Fruit fly (Drosophila melanogaster) whole organism, embryonic: ENCODE measurements around the gene UBL3.
A peak's percentile ranks its signal among the peaks of the same experiment; 100 is the strongest.

Experiments
- Ada2b ChIP-seq: fragments of 200-800 bp; sonication (Bioruptor generic); IDR thresholded peaks from 2 replicates; pipeline ENCODE4 v1.3.6; 2022; ENCODE audit warnings: missing biosample characterization, missing genetic modification characterization
- Atf3 ChIP-seq: fragments of 200-800 bp; sonication (Bioruptor generic); optimal IDR thresholded peaks from 3 replicates; lab custom pipeline; 2016; ENCODE audit warnings: missing biosample characterization, missing genetic modification characterization
- CG10267 ChIP-seq: fragments of 200-800 bp; sonication (Bioruptor generic); optimal IDR thresholded peaks from 2 replicates; lab custom pipeline; 2018; ENCODE audit warnings: missing biosample characterization, mild to moderate bottlenecking, missing genetic modification characterization, moderate library complexity
- CG1233 ChIP-seq: fragments of 200-800 bp; sonication (Bioruptor generic); optimal IDR thresholded peaks from 4 replicates; lab custom pipeline; 2018; ENCODE audit warnings: missing biosample characterization, mild to moderate bottlenecking, missing genetic modification characterization
- CG13287 ChIP-seq: fragments of 200-800 bp; sonication (Bioruptor generic); IDR thresholded peaks from 2 replicates; pipeline ENCODE4 v1.3.6; 2022; ENCODE audit warnings: missing biosample characterization, missing genetic modification characterization; ENCODE audit not compliant: partially characterized antibody
- CG14050 ChIP-seq: fragments of 200-800 bp; sonication (Bioruptor generic); IDR thresholded peaks from 3 replicates; pipeline ENCODE4 v1.3.6; 2022; ENCODE audit warnings: missing biosample characterization, missing genetic modification characterization
- CG15269 ChIP-seq: fragments of 200-800 bp; sonication (Bioruptor generic); optimal IDR thresholded peaks from 2 replicates; lab custom pipeline; 2018; ENCODE audit warnings: missing biosample characterization, mild to moderate bottlenecking, missing genetic modification characterization, moderate library complexity
- CG1647 ChIP-seq: fragments of 200-800 bp; sonication (Bioruptor generic); optimal IDR thresholded peaks from 3 replicates; lab custom pipeline; 2016; ENCODE audit warnings: missing biosample characterization, missing genetic modification characterization
- CG17359 ChIP-seq: fragments of 200-800 bp; sonication (Bioruptor generic); optimal IDR thresholded peaks from 3 replicates; lab custom pipeline; 2018; ENCODE audit warnings: missing biosample characterization, mild to moderate bottlenecking, missing genetic modification characterization, moderate library complexity
- CG17612 ChIP-seq: fragments of 200-800 bp; sonication (Bioruptor generic); IDR thresholded peaks from 2 replicates; pipeline ENCODE4 v1.3.6; 2022; ENCODE audit warnings: missing biosample characterization, missing genetic modification characterization
- CG30403 ChIP-seq: fragments of 200-800 bp; sonication (Bioruptor generic); optimal IDR thresholded peaks from 3 replicates; lab custom pipeline; 2016; ENCODE audit warnings: missing biosample characterization, missing genetic modification characterization
- CG4707 ChIP-seq: fragments of 200-800 bp; sonication (Bioruptor generic); optimal IDR thresholded peaks from 2 replicates; lab custom pipeline; 2018; ENCODE audit warnings: missing biosample characterization, mild to moderate bottlenecking, missing genetic modification characterization, moderate library complexity
- CG6854 ChIP-seq: fragments of 200-800 bp; sonication (Bioruptor generic); optimal IDR thresholded peaks from 3 replicates; lab custom pipeline; 2017; ENCODE audit warnings: missing biosample characterization, mild to moderate bottlenecking, missing genetic modification characterization
- CG7745 ChIP-seq: fragments of 200-800 bp; sonication (Bioruptor generic); optimal IDR thresholded peaks from 2 replicates; lab custom pipeline; 2018; ENCODE audit warnings: missing biosample characterization, mild to moderate bottlenecking, missing genetic modification characterization, moderate library complexity
- CG8290 ChIP-seq, 3 experiments: fragments of 200-800 bp; sonication (Bioruptor generic); optimal IDR thresholded peaks; 2 replicates each; lab custom pipeline; 2016 to 2019; ENCODE audit warnings: missing biosample characterization in 3 of 3, missing genetic modification characterization in 3 of 3, mild to moderate bottlenecking in 2 of 3, moderate library complexity in 1 of 3
- CG8359 ChIP-seq: fragments of 200-800 bp; sonication (Bioruptor generic); optimal IDR thresholded peaks from 2 replicates; lab custom pipeline; 2017; ENCODE audit warnings: missing biosample characterization, mild to moderate bottlenecking, missing genetic modification characterization, borderline replicate concordance
- CG8944 ChIP-seq: fragments of 200-800 bp; sonication (Bioruptor generic); optimal IDR thresholded peaks from 3 replicates; lab custom pipeline; 2016; ENCODE audit warnings: missing biosample characterization, missing genetic modification characterization
- CTCF ChIP-seq: fragments of 200-800 bp; sonication (Bioruptor generic); optimal IDR thresholded peaks from 2 replicates; lab custom pipeline; 2017; ENCODE audit warnings: missing biosample characterization, mild to moderate bottlenecking, missing genetic modification characterization, moderate library complexity
- CoRest ChIP-seq: fragments of 200-800 bp; sonication (Bioruptor generic); optimal IDR thresholded peaks from 3 replicates; lab custom pipeline; 2018; ENCODE audit warnings: missing biosample characterization, mild to moderate bottlenecking, missing genetic modification characterization, moderate library complexity
- Dfd ChIP-seq, 2 experiments: fragments of >200 bp; optimal IDR thresholded peaks; 2 replicates each; lab custom pipeline; 2017; ENCODE audit warnings: missing biosample characterization in 2 of 2, missing genetic modification characterization in 2 of 2
- Dip2 ChIP-seq: fragments of 200-800 bp; sonication (Bioruptor generic); IDR thresholded peaks from 2 replicates; pipeline ENCODE4 v1.3.6; 2022; ENCODE audit warnings: missing biosample characterization, missing genetic modification characterization
- Ets65A ChIP-seq: fragments of 200-800 bp; sonication (Bioruptor generic); peaks from one replicate; lab custom pipeline; 2016; ENCODE audit warnings: missing biosample characterization, missing genetic modification characterization
- Lhr ChIP-seq: fragments of 200-800 bp; sonication (Bioruptor generic); optimal IDR thresholded peaks from 3 replicates; lab custom pipeline; 2017; ENCODE audit warnings: mild to moderate bottlenecking, missing biosample characterization, missing genetic modification reagents, missing genetic modification characterization
- MBD-R2 ChIP-seq: fragments of 200-800 bp; sonication (Bioruptor generic); IDR thresholded peaks from 2 replicates; pipeline ENCODE4 v1.3.6; 2022; ENCODE audit warnings: missing biosample characterization, missing genetic modification characterization
- Med ChIP-seq: fragments of 200-800 bp; sonication (Bioruptor generic); peaks from one replicate; lab custom pipeline; 2016; ENCODE audit warnings: missing biosample characterization, missing genetic modification characterization, mild to moderate bottlenecking, inconsistent platforms, moderate library complexity
- Nf-YB ChIP-seq: fragments of 200-800 bp; sonication (Bioruptor generic); optimal IDR thresholded peaks from 3 replicates; lab custom pipeline; 2019; ENCODE audit warnings: missing biosample characterization, mild to moderate bottlenecking, missing genetic modification characterization, moderate library complexity
- Spps ChIP-seq: fragments of 200-800 bp; sonication (Bioruptor generic); optimal IDR thresholded peaks from 2 replicates; lab custom pipeline; 2018; ENCODE audit warnings: missing biosample characterization, mild to moderate bottlenecking, missing genetic modification characterization
- Sry-β ChIP-seq: fragments of 200-800 bp; sonication (Bioruptor generic); optimal IDR thresholded peaks from 2 replicates; lab custom pipeline; 2018; ENCODE audit warnings: missing biosample characterization, mild to moderate bottlenecking, missing genetic modification characterization, moderate library complexity
- Vsx1 ChIP-seq: fragments of 200-800 bp; sonication (Bioruptor generic); optimal IDR thresholded peaks from 2 replicates; lab custom pipeline; 2017; ENCODE audit warnings: missing biosample characterization, mild to moderate bottlenecking, missing genetic modification characterization, missing genetic modification reagents
- aop ChIP-seq: fragments of 200-800 bp; sonication (Bioruptor generic); IDR thresholded peaks from 2 replicates; pipeline ENCODE4 v1.3.6; 2022; ENCODE audit warnings: missing biosample characterization, missing genetic modification characterization
- bcd ChIP-seq: fragments of 200-800 bp; sonication (Bioruptor generic); optimal IDR thresholded peaks from 2 replicates; lab custom pipeline; 2017; ENCODE audit warnings: missing biosample characterization, mild to moderate bottlenecking, missing genetic modification characterization
- bigmax ChIP-seq: fragments of 200-800 bp; sonication (Bioruptor generic); optimal IDR thresholded peaks from 2 replicates; lab custom pipeline; 2018; ENCODE audit warnings: missing biosample characterization, mild to moderate bottlenecking, missing genetic modification characterization
- btn ChIP-seq: fragments of 200-800 bp; sonication (Bioruptor generic); optimal IDR thresholded peaks from 2 replicates; lab custom pipeline; 2016; ENCODE audit warnings: missing biosample characterization, missing genetic modification characterization
- cato ChIP-seq: fragments of 200-800 bp; sonication (Bioruptor generic); optimal IDR thresholded peaks from 2 replicates; lab custom pipeline; 2016; ENCODE audit warnings: missing biosample characterization, missing genetic modification characterization, borderline replicate concordance
- chm ChIP-seq: fragments of 200-800 bp; sonication (Bioruptor generic); IDR thresholded peaks from 2 replicates; pipeline ENCODE4 v1.3.6; 2022; ENCODE audit warnings: missing biosample characterization, missing genetic modification characterization
- dmrt99B ChIP-seq: fragments of 200-800 bp; sonication (Bioruptor generic); optimal IDR thresholded peaks from 2 replicates; lab custom pipeline; 2018; ENCODE audit warnings: missing biosample characterization, mild to moderate bottlenecking, missing genetic modification characterization, moderate library complexity
- gcm ChIP-seq: fragments of 200-800 bp; sonication (Bioruptor generic); optimal IDR thresholded peaks from 2 replicates; lab custom pipeline; 2019; ENCODE audit warnings: missing biosample characterization, mild to moderate bottlenecking, missing genetic modification characterization, moderate library complexity
- gfzf ChIP-seq: fragments of 200-800 bp; sonication (Bioruptor generic); optimal IDR thresholded peaks from 2 replicates; lab custom pipeline; 2016; ENCODE audit warnings: missing biosample characterization, mild to moderate bottlenecking, missing genetic modification characterization, moderate library complexity
- insv ChIP-seq, 2 experiments: fragments of 200-800 bp; sonication (Bioruptor generic); optimal IDR thresholded peaks; 3 replicates each; lab custom pipeline; 2016 to 2018; ENCODE audit warnings: missing biosample characterization in 2 of 2, missing genetic modification characterization in 2 of 2
- lilli ChIP-seq: fragments of 200-800 bp; sonication (Bioruptor generic); optimal IDR thresholded peaks from 3 replicates; lab custom pipeline; 2016; ENCODE audit warnings: missing biosample characterization, missing genetic modification characterization
- nerfin-1 ChIP-seq: fragments of 200-800 bp; sonication (Bioruptor generic); optimal IDR thresholded peaks from 3 replicates; lab custom pipeline; 2019; ENCODE audit warnings: missing biosample characterization, mild to moderate bottlenecking, missing genetic modification characterization, moderate library complexity
- onecut ChIP-seq: fragments of 200-800 bp; sonication (Bioruptor generic); IDR thresholded peaks from 2 replicates; pipeline ENCODE4 v1.3.6; 2022; ENCODE audit warnings: missing biosample characterization, missing genetic modification characterization
- pho ChIP-seq: fragments of 200-800 bp; sonication (Bioruptor generic); optimal IDR thresholded peaks from 2 replicates; lab custom pipeline; 2016; ENCODE audit warnings: missing biosample characterization, missing genetic modification characterization
- pros ChIP-seq: fragments of 200-800 bp; sonication (Bioruptor generic); optimal IDR thresholded peaks from 3 replicates; lab custom pipeline; 2019; ENCODE audit warnings: missing biosample characterization, mild to moderate bottlenecking, missing genetic modification characterization, moderate library complexity
- sens ChIP-seq: fragments of 200-800 bp; sonication (Bioruptor generic); peaks from one replicate; lab custom pipeline; 2016; ENCODE audit warnings: missing biosample characterization, missing genetic modification characterization
- sim ChIP-seq: fragments of 200-800 bp; sonication (Bioruptor generic); IDR thresholded peaks from 2 replicates; pipeline ENCODE4 v1.3.6; 2022; ENCODE audit warnings: missing biosample characterization, missing genetic modification characterization
- stwl ChIP-seq: fragments of 200-800 bp; sonication (Bioruptor generic); optimal IDR thresholded peaks from 3 replicates; lab custom pipeline; 2018; ENCODE audit warnings: missing biosample characterization, mild to moderate bottlenecking, missing genetic modification characterization, moderate library complexity
- vfl ChIP-seq: fragments of 200-800 bp; sonication (Bioruptor generic); optimal IDR thresholded peaks from 2 replicates; lab custom pipeline; 2016; ENCODE audit warnings: missing biosample characterization, missing genetic modification characterization
- vvl ChIP-seq: fragments of 200-800 bp; sonication (Bioruptor generic); IDR thresholded peaks from 2 replicates; pipeline ENCODE4 v1.3.6; 2022; ENCODE audit warnings: missing biosample characterization, missing genetic modification characterization
- wor ChIP-seq: fragments of 200-800 bp; sonication (Bioruptor generic); IDR thresholded peaks from 2 replicates; pipeline ENCODE4 v1.3.6; 2022; ENCODE audit warnings: missing biosample characterization, missing genetic modification characterization
- yki ChIP-seq: fragments of >200 bp; optimal IDR thresholded peaks from 3 replicates; lab custom pipeline; 2018

The UBL3 gene

DNA sequence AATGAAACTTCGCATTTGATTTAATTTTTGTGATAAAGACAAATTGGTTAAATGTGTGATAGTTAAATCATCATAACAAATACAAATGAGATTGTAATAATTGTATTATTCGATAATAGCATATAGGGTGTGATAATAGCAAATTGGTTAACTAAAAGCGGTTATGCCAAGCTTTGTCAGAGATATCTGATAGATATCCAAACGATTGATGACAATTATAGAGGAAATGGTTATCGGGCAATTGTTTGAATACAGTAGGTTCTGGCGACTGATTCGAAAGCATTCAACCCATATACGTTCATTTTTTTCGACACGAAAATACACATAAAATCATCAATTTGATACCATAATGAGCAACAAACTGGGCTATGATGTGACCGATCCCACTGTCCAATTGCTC, 43.7 kb downstream of the UBL3 start, which contains the start of gene CG8509:
TSS of gene CG8509 (plus strand) at position 301 of the 400 bp plus-strand sequence.
- no peak for TF ChIP-seq CG4707
- no peak for TF ChIP-seq nerfin-1 (tag; lab: Kevin White, UChicago)
- no peak for TF ChIP-seq Ada2b (GFP tag; lab: Robert Waterston, UW)
- TF ChIP-seq CG14050 = no peak

DNA sequence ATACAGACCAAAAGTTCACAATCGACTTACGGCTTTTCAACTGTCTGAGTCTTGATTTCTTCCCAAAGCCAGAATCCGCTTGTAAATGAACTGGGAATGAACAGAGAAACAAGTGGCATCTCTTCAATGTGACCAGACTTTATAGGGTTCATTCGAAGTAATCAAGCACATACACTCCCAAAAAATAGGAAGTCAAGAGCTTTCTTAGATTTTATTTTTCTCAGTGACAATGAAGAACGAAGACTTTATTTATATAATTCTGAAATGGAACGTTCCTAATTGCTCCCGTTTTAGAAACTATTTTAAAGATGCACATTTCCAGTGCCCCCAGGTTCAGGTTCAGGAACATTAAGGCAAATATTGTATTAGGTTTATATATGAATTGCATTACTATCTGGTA, 45.1 kb downstream of the UBL3 start:
- TF ChIP-seq CG15269 (tag; lab: Kevin White, UChicago) (no peak), sens (GFP tag; lab: Kevin White, UChicago) (peak; percentile 61), stwl (tag; lab: Kevin White, UChicago) (peak; percentile 6), Atf3 (no peak), bigmax (no peak), Vsx1 (GFP tag; lab: Kevin White, UChicago) (no peak), bcd (GFP tag; lab: Kevin White, UChicago) (no peak), cato (GFP tag; lab: Kevin White, UChicago) (no peak), Lhr (GFP tag; lab: Kevin White, UChicago) (peak; percentile 6), MBD-R2 (GFP tag; lab: Robert Waterston, UW) (no peak), Ets65A (GFP tag; lab: Kevin White, UChicago) (peak; percentile 52), wor (GFP tag; lab: Robert Waterston, UW) (no peak), Dfd (GFP tag; optimal IDR thresholded peaks at IDR 0.05; lab: Kevin White, UChicago) (no peak), Nf-YB (no peak), aop (no peak), vvl (GFP tag; lab: Robert Waterston, UW) (no peak), dmrt99B (tag; lab: Kevin White, UChicago) (no peak), CG10267 (tag; lab: Kevin White, UChicago) (no peak), CG17359 (tag; lab: Kevin White, UChicago) (no peak), sim (GFP tag; lab: Robert Waterston, UW) (no peak), CG8290 (GFP tag; optimal IDR thresholded peaks at IDR 0.05; lab: Kevin White, UChicago) (peak; percentile 25), CG8290 (tag; optimal IDR thresholded peaks at IDR 0.05; lab: Kevin White, UChicago) (no peak)

DNA sequence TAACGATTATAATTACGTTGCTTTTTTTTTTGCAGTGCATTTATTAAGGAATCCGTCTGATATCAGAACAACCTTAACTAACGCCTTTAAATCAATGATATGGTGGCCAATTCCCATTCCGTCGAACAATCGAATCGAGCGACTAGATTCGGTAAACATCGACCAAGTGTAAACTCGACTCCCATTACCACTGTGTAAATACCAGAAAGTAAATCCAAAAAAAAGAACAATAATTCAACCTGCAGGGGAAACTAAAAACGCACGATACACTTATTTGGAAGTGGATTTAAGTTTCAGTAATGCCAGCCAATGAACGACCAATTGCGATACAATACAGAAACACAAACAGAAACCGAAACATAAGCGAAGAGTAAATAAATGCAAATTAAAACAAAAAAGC, 47.5 kb downstream of the UBL3 start:
- no peak for TF ChIP-seq lilli (GFP tag; lab: Kevin White, UChicago)
- TF ChIP-seq pros (GFP tag; lab: Kevin White, UChicago) = no peak
- no peak for TF ChIP-seq CoRest (tag; lab: Kevin White, UChicago)
- TF ChIP-seq insv (GFP tag; optimal IDR thresholded peaks at IDR 0.05; lab: Kevin White, UChicago) = no peak
- no peak for TF ChIP-seq CG8359 (GFP tag; lab: Kevin White, UChicago)
- no peak for TF ChIP-seq CG7745 (tag; lab: Kevin White, UChicago)
- TF ChIP-seq CG8944 (GFP tag; lab: Kevin White, UChicago) = no peak
- TF ChIP-seq CG13287 (GFP tag; lab: Robert Waterston, UW) = no peak
- no peak for TF ChIP-seq CTCF (GFP tag; lab: Kevin White, UChicago)
- TF ChIP-seq yki = no peak
- TF ChIP-seq CG6854 = peak; percentile 11
- no peak for TF ChIP-seq CG17612 (GFP tag; lab: Robert Waterston, UW)
- peak; percentile 69 for TF ChIP-seq Med (GFP tag; lab: Kevin White, UChicago)
- no peak for TF ChIP-seq gfzf (GFP tag; lab: Kevin White, UChicago)
- TF ChIP-seq Spps = no peak
- no peak for TF ChIP-seq aop
- no peak for TF ChIP-seq CG30403 (GFP tag; lab: Kevin White, UChicago)
- no peak for TF ChIP-seq Dip2 (GFP tag; lab: Robert Waterston, UW)
- TF ChIP-seq CG1647 (GFP tag; lab: Kevin White, UChicago) = no peak
- TF ChIP-seq chm (GFP tag; lab: Robert Waterston, UW) = no peak
- TF ChIP-seq gcm (GFP tag; lab: Kevin White, UChicago) = no peak
- TF ChIP-seq btn (GFP tag; lab: Kevin White, UChicago) = no peak
- TF ChIP-seq pho = no peak
- TF ChIP-seq vfl = no peak
- TF ChIP-seq Sry-β (GFP tag; lab: Kevin White, UChicago) = no peak
- TF ChIP-seq onecut (GFP tag; lab: Robert Waterston, UW) = no peak
- TF ChIP-seq CG1233 (GFP tag; lab: Kevin White, UChicago) = peak; percentile 24
